Fruit fly (Drosophila melanogaster): ENCODE measurements around the gene Pburs.

Gene Pburs

dm6 chr2L:14394298-14395064 lies 22.6 kb downstream of the Pburs start (continued):
- TF ChIP-seq CG10147 (GFP tag; optimal IDR thresholded peaks at IDR 0.05) (peak; percentile 36), wdn (GFP tag; IDR thresholded peaks at IDR 0.05) (no peak), Dll (GFP tag; IDR thresholded peaks at IDR 0.05; ENCODE audit: partially characterized antibody) (no peak), Hr51 (GFP tag; optimal IDR thresholded peaks at IDR 0.05) (peak in 1 of 2 experiments; percentile 56), sim (GFP tag; IDR thresholded peaks at IDR 0.05) (peak; percentile 35; the same call in 1 of the 2 replicates), CG4282 (GFP tag; optimal IDR thresholded peaks at IDR 0.05) (no peak), YL-1 (GFP tag; optimal IDR thresholded peaks at IDR 0.05) (no peak), Med (GFP tag) (peak; percentile 32), ci (GFP tag; IDR thresholded peaks at IDR 0.05) (peak; percentile 32; the same call in 2 of the 3 replicates), Mrtf (GFP tag; IDR thresholded peaks at IDR 0.05) (no peak), CG14965 (GFP tag; optimal IDR thresholded peaks at IDR 0.05; ENCODE audit: borderline replicate concordance) (no peak), CG2889 (GFP tag; IDR thresholded peaks at IDR 0.05) (no peak), trem (tag; optimal IDR thresholded peaks at IDR 0.05) (peak; percentile 40), Lhr (GFP tag; optimal IDR thresholded peaks at IDR 0.05) (no peak), Ets97D (GFP tag; optimal IDR thresholded peaks at IDR 0.05) (no peak), CG10209 (GFP tag; optimal IDR thresholded peaks at IDR 0.05) (no peak), CG12942 (GFP tag; optimal IDR thresholded peaks at IDR 0.05) (no peak), MESR4 (GFP tag; optimal IDR thresholded peaks at IDR 0.05) (no peak), CG8924 (tag; optimal IDR thresholded peaks at IDR 0.05) (peak; percentile 17), chm (GFP tag; IDR thresholded peaks at IDR 0.05) (peak; percentile 14; the same call in 1 of the 2 replicates), jumu (GFP tag; optimal IDR thresholded peaks at IDR 0.05) (no peak), cwo (GFP tag; optimal IDR thresholded peaks at IDR 0.05) (peak; percentile 54), gfzf (GFP tag; optimal IDR thresholded peaks at IDR 0.05) (no peak), CG4707 (GFP tag; optimal IDR thresholded peaks at IDR 0.05) (peak; percentile 19), crc (GFP tag; optimal IDR thresholded peaks at IDR 0.05) (no peak), bsh (GFP tag; optimal IDR thresholded peaks at IDR 0.05) (peak in 1 of 2 experiments; percentile 24), yki (optimal IDR thresholded peaks at IDR 0.05) (no peak), Oaz (GFP tag; IDR thresholded peaks at IDR 0.05) (no peak), Nf-YB (GFP tag; optimal IDR thresholded peaks at IDR 0.05) (peak; percentile 36), CG7987 (GFP tag; optimal IDR thresholded peaks at IDR 0.05) (peak; percentile 4), CG1602 (GFP tag; optimal IDR thresholded peaks at IDR 0.05) (no peak), NFAT (GFP tag; IDR thresholded peaks at IDR 0.05) (no peak), CG1529 (GFP tag; optimal IDR thresholded peaks at IDR 0.05) (no peak), pros (GFP tag; optimal IDR thresholded peaks at IDR 0.05) (no peak), Side (GFP tag; optimal IDR thresholded peaks at IDR 0.05) (no peak), tx (GFP tag; optimal IDR thresholded peaks at IDR 0.05) (no peak), twi (tag; optimal IDR thresholded peaks at IDR 0.05) (no peak), Drgx (GFP tag; IDR thresholded peaks at IDR 0.05) (no peak), Kr (GFP tag; optimal IDR thresholded peaks at IDR 0.05) (no peak), ac (GFP tag; optimal IDR thresholded peaks at IDR 0.05) (no peak), HLH4C (GFP tag; IDR thresholded peaks at IDR 0.05; ENCODE audit: partially characterized antibody) (no peak), hkb (optimal IDR thresholded peaks at IDR 0.05) (no peak), hkb (GFP tag; IDR thresholded peaks at IDR 0.05) (no peak; the same call in 1 of the 2 replicates), CG34224 (GFP tag; IDR thresholded peaks at IDR 0.05; ENCODE audit: partially characterized antibody) (no peak), CG11560 (tag; IDR thresholded peaks at IDR 0.05) (no peak), sc (optimal IDR thresholded peaks at IDR 0.05) (no peak), sc (GFP tag; optimal IDR thresholded peaks at IDR 0.05) (no peak), Blimp-1 (GFP tag; optimal IDR thresholded peaks at IDR 0.05) (no peak), CG4730 (GFP tag; IDR thresholded peaks at IDR 0.05) (no peak), CG1024 (GFP tag; IDR thresholded peaks at IDR 0.05) (no peak)
